ENCODE assay signal across 1 fruit fly cellular context in the genomic region with DNA sequence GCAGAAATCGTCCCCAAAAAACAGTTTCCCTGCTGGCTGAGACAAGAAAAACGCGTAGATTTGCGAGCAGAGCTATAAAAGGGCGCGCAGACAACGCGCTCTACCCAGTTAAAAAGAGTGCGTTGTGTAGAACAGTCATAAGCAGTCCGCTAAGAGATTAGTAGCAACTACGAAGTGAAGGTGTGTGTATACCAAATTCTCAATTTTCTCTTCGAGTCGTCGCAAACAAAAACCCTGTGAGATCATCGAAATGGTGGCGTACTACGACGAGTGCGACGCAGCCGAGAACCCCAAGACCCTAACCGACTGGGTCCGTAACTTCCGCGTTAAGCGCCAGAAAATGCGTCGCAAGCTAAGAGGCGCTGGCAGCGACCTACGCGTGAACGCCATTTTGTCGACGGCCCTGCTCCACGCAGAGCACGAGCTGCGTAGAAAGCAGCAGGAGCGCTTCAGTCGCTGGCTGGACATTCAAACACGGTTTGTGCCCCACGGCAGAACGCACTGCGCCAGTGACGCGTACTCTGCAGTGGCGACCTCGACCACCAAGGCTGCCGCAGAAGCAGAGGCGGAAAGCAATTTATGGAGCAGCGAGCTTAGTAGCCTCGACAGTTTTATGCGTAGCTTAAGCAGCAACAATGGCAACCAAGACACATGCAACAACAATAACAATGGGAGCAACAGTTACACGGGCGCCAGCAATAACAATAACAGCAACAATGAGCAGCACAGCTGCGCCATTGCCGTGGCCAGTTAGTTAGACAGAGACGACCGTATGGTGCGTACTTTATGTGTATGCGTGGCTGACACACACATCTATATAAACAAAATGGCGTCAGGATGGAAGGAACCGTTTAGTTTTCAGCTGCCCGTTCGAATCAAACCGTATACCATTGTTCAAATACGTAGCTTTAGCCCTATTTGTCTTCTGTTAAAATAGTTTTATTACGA.
TF ChIP-seq lines count a peak whose summit lies in the region.

No protein-coding gene starts in this region.

TF ChIP-seq in whole organism, embryonic, 481 proteins besides CTCF, POLR2A, EP300 and RAD21 (continued from another document):
- TF ChIP-seq CG13296 (GFP tag; optimal IDR thresholded peaks at IDR 0.05; lab: Kevin White, UChicago) (peak; percentile 13), HLH54F (GFP tag; optimal IDR thresholded peaks at IDR 0.05; lab: Kevin White, UChicago) (no peak), salm (tag; optimal IDR thresholded peaks at IDR 0.05; lab: Kevin White, UChicago) (peak; percentile 3), Hr51 (GFP tag; optimal IDR thresholded peaks at IDR 0.05; lab: Kevin White, UChicago) (no peak), vnd (GFP tag; IDR thresholded peaks at IDR 0.05; lab: Robert Waterston, UW; ENCODE audit: partially characterized antibody) (0 out of 3 replicates have a peak, but pooled peaks have one; percentile 9), Elba2 (GFP tag; optimal IDR thresholded peaks at IDR 0.05; lab: Kevin White, UChicago) (no peak), crp (GFP tag; optimal IDR thresholded peaks at IDR 0.05; lab: Kevin White, UChicago) (peak in 1 of 2 experiments; percentile 46), lilli (GFP tag; optimal IDR thresholded peaks at IDR 0.05; lab: Kevin White, UChicago) (peak; percentile 78), Hr78 (GFP tag; optimal IDR thresholded peaks at IDR 0.05; lab: Kevin White, UChicago) (no peak), Deaf1 (tag; optimal IDR thresholded peaks at IDR 0.05; lab: Kevin White, UChicago) (peak; percentile 40), D19B (GFP tag; optimal IDR thresholded peaks at IDR 0.05; lab: Kevin White, UChicago) (no peak), CG12744 (GFP tag; optimal IDR thresholded peaks at IDR 0.05; lab: Kevin White, UChicago) (peak; percentile 32), CG2199 (GFP tag; IDR thresholded peaks at IDR 0.05; lab: Robert Waterston, UW) (peak; percentile 74; the same call in 1 of the 3 replicates), tup (GFP tag; optimal IDR thresholded peaks at IDR 0.05; lab: Kevin White, UChicago) (peak; percentile 14), CG3281 (GFP tag; optimal IDR thresholded peaks at IDR 0.05; lab: Kevin White, UChicago) (no peak), ewg (GFP tag; optimal IDR thresholded peaks at IDR 0.05; lab: Kevin White, UChicago) (peak; percentile 76), dm (GFP tag; optimal IDR thresholded peaks at IDR 0.05; lab: Kevin White, UChicago) (no peak), CG4707 (GFP tag; optimal IDR thresholded peaks at IDR 0.05; lab: Kevin White, UChicago) (no peak), Sox100B (GFP tag; optimal IDR thresholded peaks at IDR 0.05; lab: Kevin White, UChicago) (peak; percentile 20), Dll (GFP tag; IDR thresholded peaks at IDR 0.05; lab: Robert Waterston, UW; ENCODE audit: partially characterized antibody) (peak; percentile 32; the same call in 1 of the 4 replicates), Xrp1 (GFP tag; IDR thresholded peaks at IDR 0.05; lab: Robert Waterston, UW) (peak; percentile 18), wdn (GFP tag; IDR thresholded peaks at IDR 0.05; lab: Robert Waterston, UW) (no peak), jigr1 (GFP tag; IDR thresholded peaks at IDR 0.05; lab: Robert Waterston, UW) (no peak), CG17612 (GFP tag; IDR thresholded peaks at IDR 0.05; lab: Robert Waterston, UW) (no peak), amos (GFP tag; IDR thresholded peaks at IDR 0.05; lab: Robert Waterston, UW; ENCODE audit: partially characterized antibody) (peak; percentile 49; the same call in 1 of the 2 replicates), Vsx1 (GFP tag; optimal IDR thresholded peaks at IDR 0.05; lab: Kevin White, UChicago) (no peak), Tbp (GFP tag; optimal IDR thresholded peaks at IDR 0.05; lab: Kevin White, UChicago) (peak; percentile 82), CG9817 (tag; optimal IDR thresholded peaks at IDR 0.05; lab: Kevin White, UChicago) (no peak), pum (GFP tag; optimal IDR thresholded peaks at IDR 0.05; lab: Kevin White, UChicago) (no peak), NC2α (GFP tag; optimal IDR thresholded peaks at IDR 0.05; lab: Kevin White, UChicago) (peak; percentile 19), onecut (GFP tag; IDR thresholded peaks at IDR 0.05; lab: Robert Waterston, UW) (peak; percentile 3; the same call in 1 of the 2 replicates), fru (optimal IDR thresholded peaks at IDR 0.05; lab: Kevin White, UChicago) (no peak), ham (GFP tag; IDR thresholded peaks at IDR 0.05; lab: Robert Waterston, UW) (no peak; the same call in 1 of the 2 replicates), ac (GFP tag; optimal IDR thresholded peaks at IDR 0.05; lab: Kevin White, UChicago) (peak; percentile 17)
